Worm (Caenorhabditis elegans) whole organism, young adult: ENCODE measurements around the gene T21E8.6.

Source experiments
- B0035.1 ChIP-seq: sonication (generic microtip); optimal IDR thresholded peaks from 2 replicates; lab custom pipeline; 2016; ENCODE audit warnings: missing genetic modification characterization, mild to moderate bottlenecking, missing compliant biosample characterization, missing genotype, missing genetic modification reagents
- F10E7.11 ChIP-seq: sonication (generic microtip); optimal IDR thresholded peaks from 2 replicates; lab custom pipeline; 2017; ENCODE audit warnings: mild to moderate bottlenecking, missing genetic modification characterization, moderate library complexity, missing compliant biosample characterization
- F22D6.2 ChIP-seq: sonication (generic microtip); optimal IDR thresholded peaks from 2 replicates; lab custom pipeline; 2016; ENCODE audit warnings: mild to moderate bottlenecking, missing genetic modification characterization, missing compliant biosample characterization
- F49E8.2 ChIP-seq: sonication (generic microtip); optimal IDR thresholded peaks from 3 replicates; lab custom pipeline; 2017; ENCODE audit warnings: missing genetic modification characterization, mild to moderate bottlenecking, missing compliant biosample characterization, antibody characterized with exemption, moderate library complexity; ENCODE audit not compliant: insufficient read depth
- F52B5.7 ChIP-seq: sonication (generic microtip); optimal IDR thresholded peaks from 2 replicates; lab custom pipeline; 2016; ENCODE audit warnings: mild to moderate bottlenecking, missing genetic modification characterization, missing compliant biosample characterization
- F55B11.4 ChIP-seq: sonication (generic microtip); optimal IDR thresholded peaks from 2 replicates; lab custom pipeline; 2016; ENCODE audit warnings: missing compliant biosample characterization, missing genetic modification characterization, borderline replicate concordance; ENCODE audit not compliant: insufficient read depth
- F57C9.4 ChIP-seq: sonication (generic microtip); optimal IDR thresholded peaks from 2 replicates; lab custom pipeline; 2017; ENCODE audit warnings: mild to moderate bottlenecking, missing genetic modification characterization, missing compliant biosample characterization
- Y53G8AR.9 ChIP-seq: fragments of 200-800 bp; sonication (Bioruptor generic); conservative IDR thresholded peaks from 2 replicates; pipeline ENCODE4 v1.3.6; 2022; ENCODE audit warnings: missing genetic modification reagents, missing genetic modification characterization, missing compliant biosample characterization
- Y67H2A.10 ChIP-seq: fragments of 200-800 bp; sonication (Bioruptor generic); conservative IDR thresholded peaks from 2 replicates; pipeline ENCODE4 v1.3.6; 2022; ENCODE audit warnings: missing genetic modification reagents, missing genetic modification characterization, missing compliant biosample characterization
- Y95B8A.8 ChIP-seq: fragments of 200-800 bp; sonication (Bioruptor generic); IDR thresholded peaks from 2 replicates; pipeline ENCODE4 v1.3.6; 2022; ENCODE audit warnings: missing genetic modification reagents, missing genetic modification characterization, missing compliant biosample characterization
- akir-1 ChIP-seq: fragments of 200-800 bp; sonication (Bioruptor generic); optimal IDR thresholded peaks from 2 replicates; lab custom pipeline; 2018; ENCODE audit warnings: mild to moderate bottlenecking, missing genetic modification characterization, moderate library complexity, missing compliant biosample characterization
- attf-5 ChIP-seq: fragments of 200-800 bp; sonication (Bioruptor generic); optimal IDR thresholded peaks from 2 replicates; lab custom pipeline; 2018; ENCODE audit warnings: mild to moderate bottlenecking, missing genetic modification characterization, missing compliant biosample characterization
- attf-6 ChIP-seq: fragments of 200-800 bp; sonication (Bioruptor generic); IDR thresholded peaks from 2 replicates; pipeline ENCODE4 v1.3.6; 2022; ENCODE audit warnings: missing genetic modification reagents, missing genetic modification characterization, missing compliant biosample characterization
- bed-1 ChIP-seq: fragments of 200-800 bp; sonication (Bioruptor generic); IDR thresholded peaks from 2 replicates; pipeline ENCODE4 v1.3.6; 2022; ENCODE audit warnings: missing genetic modification reagents, missing genetic modification characterization, missing compliant biosample characterization
- cebp-1 ChIP-seq, 2 experiments: fragments of 200-800 bp in 1 of 2; sonication (Bioruptor generic) in 1 of 2; sonication (generic microtip) in 1 of 2; IDR thresholded peaks in 1 of 2; optimal IDR thresholded peaks in 1 of 2; 2 replicates each; pipeline versions ENCODE4 v1.3.6 to Lab custom; 2017 to 2022; ENCODE audit warnings: missing compliant biosample characterization in 2 of 2, missing genetic modification characterization in 2 of 2, mild to moderate bottlenecking in 1 of 2, missing genetic modification reagents in 1 of 2, moderate library complexity in 1 of 2
- ceh-100 ChIP-seq: fragments of 200-800 bp; sonication (Bioruptor generic); IDR thresholded peaks from 2 replicates; pipeline ENCODE4 v1.3.6; 2022; ENCODE audit warnings: missing genetic modification reagents, missing genetic modification characterization, missing compliant biosample characterization
- chd-7 ChIP-seq: sonication (generic microtip); optimal IDR thresholded peaks from 2 replicates; lab custom pipeline; 2016; ENCODE audit warnings: mild to moderate bottlenecking, missing genetic modification characterization, moderate library complexity, missing compliant biosample characterization
- egrh-3 ChIP-seq: fragments of 200-800 bp; sonication (Bioruptor generic); IDR thresholded peaks from 2 replicates; pipeline ENCODE4 v1.3.6; 2022; ENCODE audit warnings: missing genetic modification reagents, missing genetic modification characterization, missing compliant biosample characterization
- ets-4 ChIP-seq: fragments of 200-800 bp; sonication (Bioruptor generic); optimal IDR thresholded peaks from 2 replicates; lab custom pipeline; 2018; ENCODE audit warnings: mild to moderate bottlenecking, missing genetic modification characterization, missing compliant biosample characterization
- him-1 ChIP-seq: sonication (generic microtip); optimal IDR thresholded peaks from 2 replicates; lab custom pipeline; 2016; ENCODE audit warnings: missing genotype, missing genetic modification reagents, missing genetic modification characterization, missing compliant biosample characterization
- let-526 ChIP-seq: fragments of 200-800 bp; sonication (Bioruptor generic); IDR thresholded peaks from 2 replicates; pipeline ENCODE4 v1.3.6; 2022; ENCODE audit warnings: missing genetic modification reagents, missing genetic modification characterization, missing compliant biosample characterization
- lin-35 ChIP-seq, 3 experiments: fragments of 150-350 bp in 2 of 3; sonication (generic microtip) in 1 of 3; optimal IDR thresholded peaks; 2 replicates each; lab custom pipeline; 2014 to 2018; ENCODE audit warnings: missing biosample characterization in 3 of 3, missing genetic modification characterization in 3 of 3, missing genetic modification reagents in 3 of 3
- lin-40 ChIP-seq: sonication (generic microtip); optimal IDR thresholded peaks from 2 replicates; lab custom pipeline; 2016; ENCODE audit warnings: missing genetic modification characterization, mild to moderate bottlenecking, missing compliant biosample characterization, missing genotype, missing genetic modification reagents
- lin-54 ChIP-seq: fragments of 200-800 bp; sonication (Bioruptor generic); optimal IDR thresholded peaks from 2 replicates; lab custom pipeline; 2018; ENCODE audit warnings: mild to moderate bottlenecking, missing genetic modification characterization, missing compliant biosample characterization
- lir-1 ChIP-seq: fragments of 200-800 bp; sonication (Bioruptor generic); conservative IDR thresholded peaks from 2 replicates; pipeline ENCODE4 v1.3.6; 2022; ENCODE audit warnings: missing genetic modification reagents, missing genetic modification characterization, missing compliant biosample characterization
- lsy-27 ChIP-seq: sonication (generic microtip); optimal IDR thresholded peaks from 2 replicates; lab custom pipeline; 2017; ENCODE audit warnings: missing genetic modification characterization, mild to moderate bottlenecking, missing compliant biosample characterization, antibody characterized with exemption, missing genotype, borderline replicate concordance; ENCODE audit not compliant: insufficient read depth
- madf-10 ChIP-seq: sonication (generic microtip); optimal IDR thresholded peaks from 2 replicates; lab custom pipeline; 2016; ENCODE audit warnings: mild to moderate bottlenecking, missing genetic modification characterization, missing compliant biosample characterization
- madf-8 ChIP-seq: fragments of 200-800 bp; sonication (Bioruptor generic); conservative IDR thresholded peaks from 2 replicates; pipeline ENCODE4 v1.3.6; 2022; ENCODE audit warnings: missing genetic modification reagents, missing genetic modification characterization, missing compliant biosample characterization
- nfyb-1 ChIP-seq: fragments of 200-800 bp; sonication (Bioruptor generic); IDR thresholded peaks from 2 replicates; pipeline ENCODE4 v1.3.6; 2022; ENCODE audit warnings: missing genetic modification reagents, missing genetic modification characterization, missing compliant biosample characterization
- pbrm-1 ChIP-seq: fragments of 200-800 bp; sonication (Bioruptor generic); IDR thresholded peaks from 2 replicates; pipeline ENCODE4 v1.3.6; 2022; ENCODE audit warnings: missing genetic modification reagents, missing genetic modification characterization, missing compliant biosample characterization
- rcor-1 ChIP-seq: fragments of 200-800 bp; sonication (Bioruptor generic); IDR thresholded peaks from 2 replicates; pipeline ENCODE4 v1.3.6; 2022; ENCODE audit warnings: missing genetic modification reagents, missing genetic modification characterization, missing compliant biosample characterization
- sdz-38 ChIP-seq: sonication (generic microtip); optimal IDR thresholded peaks from 2 replicates; lab custom pipeline; 2016; ENCODE audit warnings: missing genotype, missing genetic modification characterization, missing compliant biosample characterization
- tlf-1 ChIP-seq: fragments of 200-800 bp; sonication (Bioruptor generic); optimal IDR thresholded peaks from 2 replicates; lab custom pipeline; 2018; ENCODE audit warnings: mild to moderate bottlenecking, missing genetic modification characterization, missing compliant biosample characterization
- ztf-18 ChIP-seq: sonication (generic microtip); optimal IDR thresholded peaks from 2 replicates; lab custom pipeline; 2016; ENCODE audit warnings: missing genotype, mild to moderate bottlenecking, missing genetic modification characterization, missing compliant biosample characterization
- ztf-22 ChIP-seq: fragments of 200-800 bp; sonication (Bioruptor generic); optimal IDR thresholded peaks from 2 replicates; lab custom pipeline; 2018; ENCODE audit warnings: mild to moderate bottlenecking, missing genetic modification characterization, moderate library complexity, missing compliant biosample characterization
- ztf-28 ChIP-seq: fragments of 200-800 bp; sonication (Bioruptor generic); IDR thresholded peaks from 2 replicates; pipeline ENCODE4 v1.3.6; 2022; ENCODE audit warnings: missing genetic modification reagents, missing genetic modification characterization, missing compliant biosample characterization
- ztf-6 ChIP-seq: fragments of 200-800 bp; sonication (Bioruptor generic); IDR thresholded peaks from 2 replicates; pipeline ENCODE4 v1.3.6; 2022; ENCODE audit warnings: missing genetic modification reagents, missing genetic modification characterization, missing compliant biosample characterization

T21E8.6 gene

DNA sequence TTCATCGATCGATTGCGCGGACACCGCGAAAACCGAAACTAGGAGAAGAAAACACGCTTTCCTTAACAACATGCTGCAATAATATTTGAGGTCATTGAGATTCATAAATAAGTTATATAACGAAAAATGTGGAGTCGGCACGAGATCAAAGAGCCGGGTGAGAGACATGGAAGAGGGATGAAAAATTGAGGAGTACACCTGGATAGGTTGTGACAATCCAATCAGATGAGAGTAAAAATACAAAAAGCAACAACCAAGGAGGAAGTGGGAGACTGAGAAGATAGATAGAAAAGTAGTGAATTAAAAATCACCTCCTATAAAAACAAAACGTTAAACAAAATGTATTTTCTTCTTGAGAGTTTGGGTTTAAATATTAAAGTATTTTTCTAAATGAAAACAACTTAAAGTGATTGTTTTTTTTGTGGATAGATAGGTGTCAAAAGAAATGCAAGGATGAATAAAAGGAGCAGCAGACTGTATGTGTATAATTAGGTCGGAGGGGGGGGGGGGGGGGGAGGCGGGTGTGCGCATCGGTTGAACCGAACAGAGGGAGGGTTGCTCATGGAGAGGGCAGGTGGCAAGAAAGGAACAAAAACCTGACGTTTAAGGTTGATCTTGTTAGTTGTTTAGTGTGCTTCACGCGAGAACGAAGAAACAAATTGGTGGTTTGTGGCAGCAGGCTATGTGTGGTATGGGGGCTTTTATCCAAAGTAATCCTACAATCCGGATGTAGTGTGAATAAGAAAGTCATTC is 37.3 kb upstream of the T21E8.6 start, which contains the start of gene C05A9.2:
C05A9.2 (minus strand) TSS at position 73 of the 753 bp plus-strand sequence.
- TF ChIP-seq egrh-3 (GFP tag; lab: Robert Waterston, UW) (0 out of 2 replicates have a peak, but pooled peaks have one; percentile 73), ztf-22 (GFP tag; lab: Kevin White, UChicago) (no peak), Y53G8AR.9 (GFP tag; lab: Robert Waterston, UW) (0 out of 2 replicates have a peak, but pooled peaks have one; percentile 12), lsy-27 (no peak), lin-40 (tag; lab: Kevin White, UChicago) (no peak)

ce11 chrX:10846898-10847297 is 35.2 kb upstream of the T21E8.6 start:
- TF ChIP-seq F10E7.11 (tag; lab: Kevin White, UChicago), result no peak
- no peak for TF ChIP-seq nfyb-1 (GFP tag; lab: Robert Waterston, UW)
- no peak for TF ChIP-seq let-526 (GFP tag; lab: Robert Waterston, UW)
- no peak for TF ChIP-seq pbrm-1 (GFP tag; lab: Robert Waterston, UW)
- TF ChIP-seq F52B5.7 (tag; lab: Kevin White, UChicago), result no peak
- no peak for TF ChIP-seq ets-4
- no peak for TF ChIP-seq madf-8 (GFP tag; lab: Robert Waterston, UW)
- no peak for TF ChIP-seq bed-1 (GFP tag; lab: Robert Waterston, UW)
- no peak for TF ChIP-seq B0035.1 (tag; lab: Kevin White, UChicago)
- no peak for TF ChIP-seq lin-54 (GFP tag; lab: Kevin White, UChicago)
- TF ChIP-seq F22D6.2, result no peak
- no peak for TF ChIP-seq lin-35 (GFP tag; optimal IDR thresholded peaks at IDR 0.05; lab: Kevin White, UChicago)
- TF ChIP-seq ztf-18, result no peak
- no peak for TF ChIP-seq ztf-6 (GFP tag; lab: Robert Waterston, UW)
- no peak for TF ChIP-seq sdz-38 (tag; lab: Kevin White, UChicago)
- TF ChIP-seq tlf-1 (GFP tag; lab: Kevin White, UChicago), result no peak
- no peak for TF ChIP-seq chd-7 (tag; lab: Kevin White, UChicago)
- no peak for TF ChIP-seq F57C9.4
- TF ChIP-seq ceh-100, result no peak
- TF ChIP-seq, all 124 proteins: peak for 0

DNA sequence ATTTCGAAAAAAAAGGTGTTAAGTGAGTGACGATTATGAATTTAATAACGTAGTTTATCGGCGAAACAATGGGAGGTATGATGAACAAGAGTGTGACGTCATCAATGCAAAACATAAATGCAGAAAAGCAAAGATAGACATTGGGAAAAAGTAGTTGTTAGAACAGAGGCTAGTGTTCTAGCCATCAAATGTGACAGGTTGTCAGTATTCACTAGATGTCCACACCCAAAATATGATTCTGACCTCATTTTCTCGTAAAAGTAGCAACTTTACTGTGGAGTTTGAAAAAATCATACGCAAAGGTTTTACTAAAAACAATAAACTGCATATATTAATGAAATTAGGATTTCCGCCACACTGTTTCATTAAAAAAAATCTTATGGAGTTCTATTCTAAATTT is 30.9 kb upstream of the T21E8.6 start:
- TF ChIP-seq let-526 (GFP tag; lab: Robert Waterston, UW) (no peak), F55B11.4 (no peak), rcor-1 (GFP tag; lab: Robert Waterston, UW) (no peak), him-1 (tag; lab: Kevin White, UChicago) (no peak), ztf-28 (GFP tag; lab: Robert Waterston, UW) (no peak), F49E8.2 (tag; lab: Kevin White, UChicago) (no peak), attf-6 (GFP tag; lab: Robert Waterston, UW) (no peak), lir-1 (GFP tag; lab: Robert Waterston, UW) (no peak), ets-4 (no peak), madf-8 (GFP tag; lab: Robert Waterston, UW) (no peak), cebp-1 (GFP tag; IDR thresholded peaks at IDR 0.05; lab: Robert Waterston, UW) (no peak), cebp-1 (tag; optimal IDR thresholded peaks at IDR 0.05; lab: Kevin White, UChicago) (no peak), attf-5 (GFP tag; lab: Kevin White, UChicago) (no peak), Y95B8A.8 (no peak), Y67H2A.10 (no peak), madf-10 (tag; lab: Kevin White, UChicago) (no peak), akir-1 (GFP tag; lab: Kevin White, UChicago) (no peak)
